Worm (Caenorhabditis elegans) whole organism, L1 larva: ENCODE results near the gene nep-13.
A peak's percentile ranks its signal among the peaks of the same experiment; 100 is the strongest.

Experiments used
- C04F5.9 ChIP-seq: sonication (generic microtip); optimal IDR thresholded peaks from 2 replicates; lab custom pipeline; 2016; ENCODE audit warnings: missing genetic modification characterization, missing compliant biosample characterization
- C34B4.2 ChIP-seq: sonication (generic microtip); optimal IDR thresholded peaks from 2 replicates; lab custom pipeline; 2017; ENCODE audit warnings: mild to moderate bottlenecking, missing genetic modification characterization, missing compliant biosample characterization
- Y116A8C.19 ChIP-seq: sonication (generic microtip); optimal IDR thresholded peaks from 2 replicates; lab custom pipeline; 2016; ENCODE audit warnings: missing compliant biosample characterization, missing genetic modification characterization, borderline replicate concordance
- aha-1 ChIP-seq: fragments of 150-350 bp; optimal IDR thresholded peaks from 2 replicates; lab custom pipeline; 2014; ENCODE audit warnings: missing biosample characterization, missing genetic modification characterization
- blmp-1 ChIP-seq: fragments of 150-350 bp; optimal IDR thresholded peaks from 2 replicates; lab custom pipeline; 2014; ENCODE audit warnings: missing biosample characterization, missing genetic modification characterization
- ces-1 ChIP-seq: fragments of 150-350 bp; optimal IDR thresholded peaks from 2 replicates; lab custom pipeline; 2014; ENCODE audit warnings: missing biosample characterization, missing genetic modification reagents, missing genetic modification characterization
- dpl-1 ChIP-seq, 3 experiments: fragments of 150-350 bp in 2 of 3; sonication (generic microtip) in 1 of 3; optimal IDR thresholded peaks; 2 replicates each; lab custom pipeline; 2014 to 2017; ENCODE audit warnings: missing biosample characterization in 3 of 3, missing genetic modification characterization in 3 of 3, missing genetic modification reagents in 3 of 3
- efl-1 ChIP-seq, 4 experiments: fragments of 150-350 bp; optimal IDR thresholded peaks in 3 of 4; peaks in 1 of 4; 1 replicate in 1 of 4; 2 replicates in 3 of 4; lab custom pipeline; 2014; ENCODE audit warnings: missing biosample characterization in 2 of 4, missing genetic modification characterization in 2 of 4, missing genetic modification reagents in 2 of 4
- egl-13 ChIP-seq: sonication (generic microtip); optimal IDR thresholded peaks from 2 replicates; lab custom pipeline; 2016; ENCODE audit warnings: missing genotype, missing genetic modification reagents, missing genetic modification characterization, missing compliant biosample characterization
- egl-27 ChIP-seq, 2 experiments: fragments of 150-350 bp in 1 of 2; sonication (generic microtip); optimal IDR thresholded peaks; 3 replicates each; lab custom pipeline; 2017 to 2018; ENCODE audit warnings: missing biosample characterization in 2 of 2, missing genetic modification characterization in 2 of 2, missing genetic modification reagents in 2 of 2
- elt-3 ChIP-seq, 6 experiments: fragments of 150-350 bp in 1 of 6; sonication (generic microtip); optimal IDR thresholded peaks; 2 replicates each; lab custom pipeline; 2017 to 2018; ENCODE audit warnings: missing biosample characterization in 6 of 6, missing genetic modification characterization in 6 of 6, inconsistent platforms in 1 of 6
- fkh-4 ChIP-seq: sonication (generic microtip); optimal IDR thresholded peaks from 2 replicates; lab custom pipeline; 2016; ENCODE audit warnings: missing compliant biosample characterization, missing genetic modification characterization, borderline replicate concordance
- grh-1 ChIP-seq: fragments of 200-800 bp; sonication (Bioruptor generic); IDR thresholded peaks from 2 replicates; pipeline ENCODE4 v1.3.6; 2022; ENCODE audit warnings: missing genetic modification reagents, missing genetic modification characterization, missing compliant biosample characterization
- hlh-4 ChIP-seq: sonication (generic microtip); optimal IDR thresholded peaks from 2 replicates; lab custom pipeline; 2016; ENCODE audit warnings: mild to moderate bottlenecking, missing genetic modification characterization, missing compliant biosample characterization
- hpl-2 ChIP-seq: fragments of 150-350 bp; optimal IDR thresholded peaks from 2 replicates; lab custom pipeline; 2014; ENCODE audit warnings: missing biosample characterization, missing genetic modification reagents, missing genetic modification characterization
- irx-1 ChIP-seq: sonication (generic microtip); optimal IDR thresholded peaks from 2 replicates; lab custom pipeline; 2016; ENCODE audit warnings: missing genetic modification characterization, missing compliant biosample characterization
- isw-1 ChIP-seq: fragments of 200-800 bp; sonication (Bioruptor generic); IDR thresholded peaks from 2 replicates; pipeline ENCODE4 v1.3.6; 2022; ENCODE audit warnings: missing genetic modification characterization, missing compliant biosample characterization
- lin-13 ChIP-seq: fragments of 150-350 bp; optimal IDR thresholded peaks from 2 replicates; lab custom pipeline; 2014; ENCODE audit warnings: missing biosample characterization, missing genetic modification reagents, missing genetic modification characterization
- lin-14 ChIP-seq: fragments of 200-800 bp; sonication (Bioruptor generic); optimal IDR thresholded peaks from 2 replicates; lab custom pipeline; 2018; ENCODE audit warnings: mild to moderate bottlenecking, missing genetic modification characterization, moderate library complexity, missing compliant biosample characterization
- lin-39 ChIP-seq: fragments of 150-350 bp; optimal IDR thresholded peaks from 2 replicates; lab custom pipeline; 2014; ENCODE audit warnings: missing biosample characterization, missing genetic modification reagents, missing genetic modification characterization
- mab-9 ChIP-seq: fragments of 200-800 bp; sonication (Bioruptor generic); IDR thresholded peaks from 2 replicates; pipeline ENCODE4 v1.3.6; 2022; ENCODE audit warnings: missing genetic modification reagents, missing genetic modification characterization, missing compliant biosample characterization
- nhr-20 ChIP-seq: sonication (generic microtip); optimal IDR thresholded peaks from 2 replicates; lab custom pipeline; 2016; ENCODE audit warnings: mild to moderate bottlenecking, missing genetic modification characterization, missing compliant biosample characterization
- nhr-28 ChIP-seq: fragments of 150-350 bp; optimal IDR thresholded peaks from 2 replicates; lab custom pipeline; 2014; ENCODE audit warnings: missing biosample characterization, missing genetic modification characterization
- nhr-71 ChIP-seq: sonication (generic microtip); optimal IDR thresholded peaks from 2 replicates; lab custom pipeline; 2016; ENCODE audit warnings: mild to moderate bottlenecking, missing genetic modification characterization, moderate library complexity, missing compliant biosample characterization
- pag-3 ChIP-seq: sonication (generic microtip); optimal IDR thresholded peaks from 2 replicates; lab custom pipeline; 2017; ENCODE audit warnings: missing genetic modification characterization, mild to moderate bottlenecking, missing compliant biosample characterization, antibody characterized with exemption, borderline replicate concordance; ENCODE audit not compliant: insufficient read depth
- pax-3 ChIP-seq: fragments of 200-800 bp; sonication (Bioruptor generic); optimal IDR thresholded peaks from 2 replicates; lab custom pipeline; 2018; ENCODE audit warnings: mild to moderate bottlenecking, missing genetic modification characterization, moderate library complexity, missing compliant biosample characterization
- snpc-4 ChIP-seq: fragments of 150-350 bp; optimal IDR thresholded peaks from 2 replicates; lab custom pipeline; 2014; ENCODE audit warnings: missing biosample characterization, missing genetic modification characterization
- snu-23 ChIP-seq: sonication (generic microtip); optimal IDR thresholded peaks from 2 replicates; lab custom pipeline; 2016; ENCODE audit warnings: missing genetic modification characterization, missing compliant biosample characterization
- sptf-1 ChIP-seq: fragments of 150-350 bp; optimal IDR thresholded peaks from 2 replicates; lab custom pipeline; 2014; ENCODE audit warnings: missing biosample characterization, missing genetic modification characterization
- zip-4 ChIP-seq: fragments of 200-800 bp; sonication (Bioruptor generic); optimal IDR thresholded peaks from 2 replicates; lab custom pipeline; 2018; ENCODE audit warnings: mild to moderate bottlenecking, missing genetic modification characterization, moderate library complexity, missing compliant biosample characterization
- ztf-11 ChIP-seq, 2 experiments: sonication (generic microtip); optimal IDR thresholded peaks; 2 replicates each; lab custom pipeline; 2016 to 2017; ENCODE audit warnings: missing genetic modification characterization in 2 of 2, missing biosample characterization in 1 of 2, missing compliant biosample characterization in 1 of 2
- ztf-4 ChIP-seq: fragments of 150-350 bp; optimal IDR thresholded peaks from 2 replicates; lab custom pipeline; 2014; ENCODE audit warnings: missing biosample characterization, missing genetic modification characterization

The nep-13 gene

DNA sequence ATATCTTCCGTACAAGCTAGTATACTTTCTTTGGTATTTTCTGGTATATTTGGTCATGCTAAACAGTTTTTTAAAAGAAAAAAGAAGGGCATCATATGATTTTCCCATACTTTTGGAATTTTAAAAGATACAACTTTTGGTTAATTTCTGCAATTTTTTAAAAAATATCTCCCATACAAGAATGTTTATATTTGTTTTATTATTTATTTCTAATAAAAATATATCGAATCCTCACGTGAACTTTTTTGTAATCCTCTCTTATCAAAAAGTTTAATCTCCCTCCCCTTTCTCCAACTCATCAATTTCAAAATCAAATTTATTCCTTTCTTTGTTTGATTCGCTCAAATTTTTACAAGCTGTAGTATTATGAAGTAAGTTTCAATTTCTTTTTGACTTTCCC lies at the start of gene nep-13:
Gene nep-13 (plus strand): TSS at position 301 of the 400 bp plus-strand sequence.
- TF ChIP-seq nhr-20: no peak
- TF ChIP-seq ces-1 (GFP tag; lab: Kevin White, UChicago): no peak
- TF ChIP-seq irx-1: no peak
- TF ChIP-seq snu-23: no peak
- no peak for TF ChIP-seq dpl-1 (GFP tag; optimal IDR thresholded peaks at IDR 0.05; lab: Kevin White, UChicago)
- no peak for TF ChIP-seq pag-3 (tag; lab: Kevin White, UChicago)
- TF ChIP-seq pax-3 (tag; lab: Kevin White, UChicago): no peak

DNA sequence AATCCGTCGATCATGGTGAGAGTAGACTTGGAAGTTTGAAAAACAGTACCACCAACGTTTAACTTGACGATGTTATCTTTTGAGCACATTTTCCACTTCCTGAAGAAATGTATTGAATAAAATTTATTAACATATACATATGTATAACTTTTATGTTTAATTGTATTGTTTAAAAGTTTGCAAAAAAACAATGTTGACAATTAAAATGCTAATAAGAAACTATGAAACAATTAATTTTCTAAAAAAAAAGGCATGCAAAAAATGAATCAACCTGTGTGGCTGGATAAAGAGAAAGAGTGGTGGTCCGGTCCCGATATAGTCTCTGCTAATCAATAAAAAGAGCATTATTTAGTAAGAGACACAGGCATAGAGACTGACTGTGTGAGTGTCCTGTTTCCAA lies 47.7 kb upstream of the nep-13 start, which contains the start of gene C17F4.8:
Gene C17F4.8 (minus strand): TSS at position 101 of the 400 bp plus-strand sequence.
- TF ChIP-seq sptf-1 (no peak), grh-1 (no peak), fkh-4 (tag; lab: Kevin White, UChicago) (no peak), aha-1 (no peak), lin-14 (no peak), pag-3 (tag; lab: Kevin White, UChicago) (no peak), isw-1 (GFP tag; lab: Robert Waterston, UW) (no peak), nhr-28 (no peak), C04F5.9 (tag; lab: Kevin White, UChicago) (no peak), C34B4.2 (tag; lab: Kevin White, UChicago) (no peak), zip-4 (GFP tag; lab: Kevin White, UChicago) (no peak), ztf-4 (tag; lab: Kevin White, UChicago) (no peak), ztf-11 (tag; optimal IDR thresholded peaks at IDR 0.05; lab: Kevin White, UChicago) (no peak), egl-27 (tag; optimal IDR thresholded peaks at IDR 0.05; lab: Kevin White, UChicago) (no peak), Y116A8C.19 (no peak), mab-9 (GFP tag; lab: Robert Waterston, UW) (no peak), snpc-4 (no peak), efl-1 (optimal IDR thresholded peaks at IDR 0.05; lab: Kevin White, UChicago) (no peak), efl-1 (GFP tag; optimal IDR thresholded peaks at IDR 0.05 in 1 of 2; lab: Kevin White, UChicago) (no peak), nhr-71 (tag; lab: Kevin White, UChicago) (no peak)

- no peak for TF ChIP-seq ces-1 (GFP tag; lab: Kevin White, UChicago)
- no peak for TF ChIP-seq egl-13 (tag; lab: Kevin White, UChicago)
- TF ChIP-seq efl-1 (optimal IDR thresholded peaks at IDR 0.05; lab: Kevin White, UChicago): no peak
- peak in 1 of 2 experiments; percentile 65 for TF ChIP-seq efl-1 (GFP tag; optimal IDR thresholded peaks at IDR 0.05 in 1 of 2; lab: Kevin White, UChicago)
- no peak for TF ChIP-seq C34B4.2 (tag; lab: Kevin White, UChicago)
- no peak for TF ChIP-seq irx-1
- no peak for TF ChIP-seq hpl-2 (GFP tag; lab: Kevin White, UChicago)
Measured at ce11 chrII:3237038-3237521, 45.4 kb upstream of the nep-13 start, which contains the start of the genes srz-67 and C17F4.11. Gene srz-67 (minus strand): TSS chrII:3237138. Gene C17F4.11 (plus strand): TSS chrII:3237471.

DNA sequence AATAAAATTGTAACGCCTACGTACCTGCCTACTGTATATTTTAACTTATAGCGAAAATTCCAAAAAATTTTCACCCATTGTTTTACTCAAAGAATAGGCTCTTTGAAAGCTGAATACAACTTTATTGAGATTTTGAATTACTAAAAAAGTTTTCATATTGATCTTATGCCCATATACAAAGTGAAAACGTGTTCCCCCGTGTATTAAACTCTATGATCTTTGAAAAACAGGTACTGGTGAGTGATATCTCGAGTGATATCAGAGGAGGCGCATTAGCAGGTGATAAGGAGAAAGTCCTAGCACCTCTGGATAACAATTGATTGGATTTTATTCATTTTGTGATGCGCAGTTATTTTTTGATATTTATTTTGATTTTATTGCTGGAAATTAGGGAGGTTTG lies 42.2 kb upstream of the nep-13 start, which contains the start of gene C17F4.3:
Gene C17F4.3 (plus strand): TSS at position 301 of the 400 bp plus-strand sequence.
- TF ChIP-seq ces-1 (GFP tag; lab: Kevin White, UChicago) (no peak), blmp-1 (peak; percentile 87)

DNA sequence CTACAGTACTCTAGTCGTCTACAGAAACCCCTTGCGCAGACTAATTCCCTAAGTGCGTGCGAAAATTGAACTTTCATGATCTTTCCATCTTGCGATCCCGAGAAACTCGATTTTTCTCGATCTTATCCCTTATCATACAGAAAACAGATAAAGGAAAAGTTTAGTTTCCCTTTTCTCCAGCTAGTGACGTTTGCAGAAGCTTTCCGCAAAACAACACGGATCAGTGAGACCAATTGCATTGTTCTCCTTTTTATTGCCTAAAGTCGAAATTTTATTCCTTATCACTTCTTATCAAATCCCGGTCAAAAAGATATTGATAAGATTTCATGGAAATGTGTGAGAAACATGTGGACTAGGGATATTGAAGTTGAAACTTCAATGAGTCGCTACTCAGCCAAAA lies 40.6 kb upstream of the nep-13 start:
- TF ChIP-seq lin-39 (tag; lab: Kevin White, UChicago): no peak
- no peak for TF ChIP-seq lin-13 (GFP tag; lab: Kevin White, UChicago)
- no peak for TF ChIP-seq hlh-4 (tag; lab: Kevin White, UChicago)
- TF ChIP-seq elt-3 (tag; optimal IDR thresholded peaks at IDR 0.05; lab: Kevin White, UChicago): peak in 2 of 6 experiments; percentile 50 to 77
- peak; percentile 99 for TF ChIP-seq blmp-1
